Worm (Caenorhabditis elegans): Measurements from ENCODE around the gene Y45F3A.9.

Gene Y45F3A.9

ce11 chrIII:10634034-10634433, 39.1 kb upstream of the Y45F3A.9 start:
- TF ChIP-seq fkh-10 (GFP tag; optimal IDR thresholded peaks at IDR 0.05) (peak; percentile 35), elt-3 (tag; optimal IDR thresholded peaks at IDR 0.05) (no peak), lsy-12 (tag; optimal IDR thresholded peaks at IDR 0.05) (peak; percentile 90), ceh-28 (tag; optimal IDR thresholded peaks at IDR 0.05) (peak; percentile 90), egl-27 (tag; optimal IDR thresholded peaks at IDR 0.05) (no peak), pha-4 (tag; optimal IDR thresholded peaks at IDR 0.05) (peak; percentile 89), ceh-82 (tag; optimal IDR thresholded peaks at IDR 0.05) (peak; percentile 67), fkh-2 (tag; optimal IDR thresholded peaks at IDR 0.05) (no peak), unc-39 (tag; optimal IDR thresholded peaks at IDR 0.05) (no peak), ztf-4 (tag; optimal IDR thresholded peaks at IDR 0.05) (peak; percentile 3), nhr-43 (tag; optimal IDR thresholded peaks at IDR 0.05; ENCODE audit: poor library complexity, severe bottlenecking) (peak; percentile 82), jun-1 (tag; optimal IDR thresholded peaks at IDR 0.05) (peak; percentile 80), fos-1 (tag; optimal IDR thresholded peaks at IDR 0.05) (peak; percentile 64), ztf-11 (tag; optimal IDR thresholded peaks at IDR 0.05) (no peak), tbx-2 (tag; optimal IDR thresholded peaks at IDR 0.05) (peak; percentile 77), ama-1 (optimal IDR thresholded peaks at IDR 0.05) (peak; percentile 74), pqm-1 (tag; optimal IDR thresholded peaks at IDR 0.05) (peak; percentile 26), daf-12 (tag; optimal IDR thresholded peaks at IDR 0.05) (no peak), mdl-1 (tag; optimal IDR thresholded peaks at IDR 0.05) (peak; percentile 84), nhr-76 (tag; optimal IDR thresholded peaks at IDR 0.05) (peak; percentile 6), ceh-16 (tag; optimal IDR thresholded peaks at IDR 0.05) (no peak), skn-1 (tag; optimal IDR thresholded peaks at IDR 0.05) (peak; percentile 73), nhr-67 (tag; optimal IDR thresholded peaks at IDR 0.05) (no peak), egl-5 (tag; optimal IDR thresholded peaks at IDR 0.05) (peak; percentile 78), nhr-11 (tag; optimal IDR thresholded peaks at IDR 0.05) (peak; percentile 26), aly-2 (tag; optimal IDR thresholded peaks at IDR 0.05) (no peak), mml-1 (tag; optimal IDR thresholded peaks at IDR 0.05) (no peak), nfya-1 (tag; optimal IDR thresholded peaks at IDR 0.05; ENCODE audit: insufficient read depth) (peak; percentile 98), eor-1 (tag; optimal IDR thresholded peaks at IDR 0.05) (no peak), ceh-9 (tag; optimal IDR thresholded peaks at IDR 0.05) (no peak), sea-2 (GFP tag; optimal IDR thresholded peaks at IDR 0.05) (peak; percentile 55), ZK546.5 (tag; optimal IDR thresholded peaks at IDR 0.05) (no peak), nhr-77 (tag; optimal IDR thresholded peaks at IDR 0.05) (no peak), nhr-28 (tag; optimal IDR thresholded peaks at IDR 0.05) (no peak), nhr-12 (tag; optimal IDR thresholded peaks at IDR 0.05) (no peak), nhr-23 (tag; optimal IDR thresholded peaks at IDR 0.05) (peak; percentile 95), nhr-237 (tag; optimal IDR thresholded peaks at IDR 0.05) (no peak), lin-15B (tag; optimal IDR thresholded peaks at IDR 0.05) (peak; percentile 62), snpc-4 (tag; optimal IDR thresholded peaks at IDR 0.05) (peak; percentile 4), elt-1 (tag; optimal IDR thresholded peaks at IDR 0.05) (no peak), hmg-11 (tag; optimal IDR thresholded peaks at IDR 0.05) (peak; percentile 88), nhr-25 (tag; optimal IDR thresholded peaks at IDR 0.05) (peak; percentile 95), zag-1 (tag; optimal IDR thresholded peaks at IDR 0.05) (peak; percentile 43), R02D3.7 (tag; optimal IDR thresholded peaks at IDR 0.05) (peak; percentile 78), elt-2 (tag; optimal IDR thresholded peaks at IDR 0.05) (peak; percentile 79), unc-62 (GFP tag; optimal IDR thresholded peaks at IDR 0.05) (peak; percentile 92), lin-39 (tag; optimal IDR thresholded peaks at IDR 0.05) (peak; percentile 99)

- TF ChIP-seq ceh-16 (tag; optimal IDR thresholded peaks at IDR 0.05) (no peak), aly-2 (tag; optimal IDR thresholded peaks at IDR 0.05) (no peak), ama-1 (optimal IDR thresholded peaks at IDR 0.05) (no peak), ceh-9 (tag; optimal IDR thresholded peaks at IDR 0.05) (no peak), jun-1 (tag; optimal IDR thresholded peaks at IDR 0.05) (no peak), mml-1 (tag; optimal IDR thresholded peaks at IDR 0.05) (no peak), fkh-10 (GFP tag; optimal IDR thresholded peaks at IDR 0.05) (no peak), nfya-1 (tag; optimal IDR thresholded peaks at IDR 0.05; ENCODE audit: insufficient read depth) (no peak), nhr-11 (tag; optimal IDR thresholded peaks at IDR 0.05) (no peak), mdl-1 (tag; optimal IDR thresholded peaks at IDR 0.05) (no peak), fkh-2 (tag; optimal IDR thresholded peaks at IDR 0.05) (no peak), fos-1 (tag; optimal IDR thresholded peaks at IDR 0.05) (no peak), nhr-67 (tag; optimal IDR thresholded peaks at IDR 0.05) (no peak), R02D3.7 (tag; optimal IDR thresholded peaks at IDR 0.05) (no peak), zag-1 (tag; optimal IDR thresholded peaks at IDR 0.05) (no peak)
These were observed 38.4 kb upstream of the Y45F3A.9 start, which contains the start of gene Y39A1A.9 for ce11 chrIII:10633403-10633674. TSS of gene Y39A1A.9 (minus strand) at chrIII:10633501.

Data from whole organism, L3 larva.